Worm (Caenorhabditis elegans): Measurements from ENCODE around the gene lelo-1.

ce11 chrII:6247011-6247410 lies 857 bp downstream of the lelo-1 start, which contains the start of gene T24H7.2:
- TF ChIP-seq nhr-76 (tag; optimal IDR thresholded peaks at IDR 0.05) (no peak), snpc-4 (tag; optimal IDR thresholded peaks at IDR 0.05) (no peak), nhr-237 (tag; optimal IDR thresholded peaks at IDR 0.05) (no peak), elt-3 (tag; optimal IDR thresholded peaks at IDR 0.05) (no peak), lin-13 (tag; optimal IDR thresholded peaks at IDR 0.05) (no peak), tbx-8 (GFP tag; optimal IDR thresholded peaks at IDR 0.05) (no peak), blmp-1 (tag; optimal IDR thresholded peaks at IDR 0.05) (no peak)
